Worm (Caenorhabditis elegans) whole organism, L3 larva: ENCODE results near the gene fbxb-11.

Experiments
- R02D3.7 ChIP-seq: fragments of 150-350 bp; optimal IDR thresholded peaks from 2 replicates; lab custom pipeline; 2014; ENCODE audit warnings: missing biosample characterization, missing genetic modification characterization
- ZK546.5 ChIP-seq: sonication (generic microtip); optimal IDR thresholded peaks from 2 replicates; lab custom pipeline; 2017; ENCODE audit warnings: missing biosample characterization, missing genetic modification characterization
- ama-1 ChIP-seq: fragments of 150-350 bp; optimal IDR thresholded peaks from 2 replicates; lab custom pipeline; 2018
- ceh-28 ChIP-seq: fragments of 150-350 bp; optimal IDR thresholded peaks from 2 replicates; lab custom pipeline; 2014; ENCODE audit warnings: missing biosample characterization, missing genetic modification reagents, missing genetic modification characterization
- ceh-9 ChIP-seq: sonication (generic microtip); optimal IDR thresholded peaks from 2 replicates; lab custom pipeline; 2018; ENCODE audit warnings: missing biosample characterization, missing genetic modification characterization
- daf-12 ChIP-seq: fragments of 150-350 bp; optimal IDR thresholded peaks from 2 replicates; lab custom pipeline; 2014; ENCODE audit warnings: missing biosample characterization, missing genetic modification reagents, missing genetic modification characterization
- egl-27 ChIP-seq: sonication (generic microtip); optimal IDR thresholded peaks from 4 replicates; lab custom pipeline; 2017; ENCODE audit warnings: missing biosample characterization, missing genetic modification reagents, missing genetic modification characterization
- egl-5 ChIP-seq: fragments of 150-350 bp; optimal IDR thresholded peaks from 2 replicates; lab custom pipeline; 2017; ENCODE audit warnings: missing biosample characterization, missing genetic modification reagents, missing genetic modification characterization, inconsistent platforms
- elt-3 ChIP-seq, 3 experiments: fragments of 150-350 bp in 1 of 3; sonication (generic microtip) in 2 of 3; optimal IDR thresholded peaks; 2 replicates in 2 of 3; 4 replicates in 1 of 3; lab custom pipeline; 2014 to 2017; ENCODE audit warnings: missing biosample characterization in 3 of 3, missing genetic modification characterization in 3 of 3
- eor-1 ChIP-seq, 2 experiments: fragments of 150-350 bp; optimal IDR thresholded peaks; 2 replicates each; lab custom pipeline; 2014 to 2018; ENCODE audit warnings: missing biosample characterization in 2 of 2, missing genetic modification characterization in 2 of 2
- fkh-10 ChIP-seq: sonication (generic microtip); optimal IDR thresholded peaks from 2 replicates; lab custom pipeline; 2017; ENCODE audit warnings: missing biosample characterization, missing genetic modification reagents, missing genetic modification characterization
- fos-1 ChIP-seq: fragments of 150-350 bp; optimal IDR thresholded peaks from 2 replicates; lab custom pipeline; 2014; ENCODE audit warnings: missing biosample characterization, missing genetic modification characterization
- lin-15B ChIP-seq: fragments of 150-350 bp; optimal IDR thresholded peaks from 2 replicates; lab custom pipeline; 2014; ENCODE audit warnings: missing biosample characterization, missing genetic modification characterization
- lin-39 ChIP-seq: fragments of 150-350 bp; optimal IDR thresholded peaks from 2 replicates; lab custom pipeline; 2018; ENCODE audit warnings: missing biosample characterization, missing genetic modification reagents, missing genetic modification characterization
- mdl-1 ChIP-seq: fragments of 150-350 bp; optimal IDR thresholded peaks from 2 replicates; lab custom pipeline; 2014; ENCODE audit warnings: missing biosample characterization, missing genetic modification characterization
- nfya-1 ChIP-seq: sonication (generic microtip); optimal IDR thresholded peaks from 2 replicates; lab custom pipeline; 2017; ENCODE audit warnings: missing genetic modification characterization, mild to moderate bottlenecking, missing compliant biosample characterization, antibody characterized with exemption, moderate library complexity; ENCODE audit not compliant: insufficient read depth
- nhr-11 ChIP-seq: fragments of 150-350 bp; optimal IDR thresholded peaks from 2 replicates; lab custom pipeline; 2014; ENCODE audit warnings: missing biosample characterization, missing genetic modification characterization
- nhr-12 ChIP-seq: fragments of 150-350 bp; optimal IDR thresholded peaks from 2 replicates; lab custom pipeline; 2014; ENCODE audit warnings: missing biosample characterization, missing genetic modification characterization
- nhr-23 ChIP-seq: fragments of 150-350 bp; optimal IDR thresholded peaks from 2 replicates; lab custom pipeline; 2014; ENCODE audit warnings: missing biosample characterization, missing genetic modification reagents, missing genetic modification characterization
- nhr-237 ChIP-seq: fragments of 150-350 bp; optimal IDR thresholded peaks from 2 replicates; lab custom pipeline; 2014; ENCODE audit warnings: missing biosample characterization, missing genetic modification characterization
- nhr-43 ChIP-seq: sonication (generic microtip); optimal IDR thresholded peaks from 2 replicates; lab custom pipeline; 2016; ENCODE audit warnings: mild to moderate bottlenecking, missing genetic modification characterization, missing compliant biosample characterization; ENCODE audit not compliant: poor library complexity, severe bottlenecking
- nhr-67 ChIP-seq: fragments of 150-350 bp; optimal IDR thresholded peaks from 2 replicates; lab custom pipeline; 2014; ENCODE audit warnings: missing biosample characterization, missing genetic modification characterization
- nhr-76 ChIP-seq: fragments of 150-350 bp; sonication (generic microtip); optimal IDR thresholded peaks from 5 replicates; lab custom pipeline; 2014; ENCODE audit warnings: missing biosample characterization, missing genetic modification characterization
- nhr-77 ChIP-seq: fragments of 150-350 bp; optimal IDR thresholded peaks from 2 replicates; lab custom pipeline; 2014; ENCODE audit warnings: missing biosample characterization, missing genetic modification characterization
- pha-4 ChIP-seq: fragments of 150-350 bp; optimal IDR thresholded peaks from 2 replicates; lab custom pipeline; 2014; ENCODE audit warnings: missing biosample characterization, missing genetic modification reagents, missing genetic modification characterization
- pqm-1 ChIP-seq: fragments of 150-350 bp; optimal IDR thresholded peaks from 2 replicates; lab custom pipeline; 2017; ENCODE audit warnings: missing biosample characterization, missing genetic modification characterization, inconsistent platforms
- sea-2 ChIP-seq: fragments of 150-350 bp; sonication (generic microtip); optimal IDR thresholded peaks from 4 replicates; lab custom pipeline; 2014; ENCODE audit warnings: missing biosample characterization, missing genetic modification reagents, missing genetic modification characterization
- snpc-4 ChIP-seq: fragments of 150-350 bp; optimal IDR thresholded peaks from 2 replicates; lab custom pipeline; 2014; ENCODE audit warnings: missing biosample characterization, missing genetic modification characterization
- tbx-2 ChIP-seq: sonication (generic microtip); optimal IDR thresholded peaks from 2 replicates; lab custom pipeline; 2016; ENCODE audit warnings: mild to moderate bottlenecking, missing genetic modification characterization, missing compliant biosample characterization
- unc-39 ChIP-seq: sonication (generic microtip); optimal IDR thresholded peaks from 4 replicates; lab custom pipeline; 2017; ENCODE audit warnings: missing biosample characterization, missing genetic modification characterization
- unc-62 ChIP-seq: fragments of 150-350 bp; sonication (generic microtip); optimal IDR thresholded peaks from 4 replicates; lab custom pipeline; 2014; ENCODE audit warnings: missing biosample characterization, missing genetic modification reagents, missing genetic modification characterization
- ztf-11 ChIP-seq: fragments of 150-350 bp; optimal IDR thresholded peaks from 2 replicates; lab custom pipeline; 2014; ENCODE audit warnings: missing biosample characterization, missing genetic modification characterization
- ztf-4 ChIP-seq: fragments of 150-350 bp; optimal IDR thresholded peaks from 2 replicates; lab custom pipeline; 2014; ENCODE audit warnings: missing biosample characterization, missing genetic modification characterization

Gene fbxb-11

DNA sequence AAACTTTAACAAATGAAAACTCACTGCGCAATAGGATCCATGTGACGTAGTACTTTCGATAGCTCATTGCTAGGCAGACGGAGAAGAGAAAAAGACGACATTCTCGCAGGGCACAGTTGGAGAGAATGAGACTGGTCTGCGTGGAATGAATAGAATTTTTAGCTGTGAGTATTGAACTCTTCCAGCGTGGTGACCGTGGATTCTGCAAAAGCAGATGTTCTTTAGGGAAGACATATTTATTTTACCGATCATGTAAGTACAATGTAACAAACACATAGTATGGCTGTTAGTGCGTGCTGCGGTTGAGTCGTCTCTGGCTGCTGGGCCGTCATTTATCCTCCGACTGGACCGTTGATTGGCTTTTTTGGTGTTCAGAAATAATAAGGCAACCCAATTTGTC, 28.6 kb downstream of the fbxb-11 start, which contains the start of gene F36H5.9:
F36H5.9 (minus strand) TSS at position 101 of the 400 bp plus-strand sequence.
- TF ChIP-seq nhr-77 (tag; lab: Kevin White, UChicago) (no peak), fkh-10 (no peak), pqm-1 (tag; lab: Kevin White, UChicago) (no peak), R02D3.7 (tag; lab: Kevin White, UChicago) (no peak), ceh-28 (no peak), tbx-2 (tag; lab: Kevin White, UChicago) (no peak), ceh-9 (tag; lab: Kevin White, UChicago) (no peak), ZK546.5 (tag; lab: Kevin White, UChicago) (no peak), lin-39 (no peak), snpc-4 (no peak), egl-5 (tag; lab: Kevin White, UChicago) (no peak), unc-62 (GFP tag; lab: Kevin White, UChicago) (no peak), nhr-11 (tag; lab: Kevin White, UChicago) (no peak), egl-27 (no peak), pha-4 (tag; lab: Kevin White, UChicago) (no peak), fos-1 (tag; lab: Kevin White, UChicago) (no peak), nhr-43 (tag; lab: Kevin White, UChicago) (no peak)

DNA sequence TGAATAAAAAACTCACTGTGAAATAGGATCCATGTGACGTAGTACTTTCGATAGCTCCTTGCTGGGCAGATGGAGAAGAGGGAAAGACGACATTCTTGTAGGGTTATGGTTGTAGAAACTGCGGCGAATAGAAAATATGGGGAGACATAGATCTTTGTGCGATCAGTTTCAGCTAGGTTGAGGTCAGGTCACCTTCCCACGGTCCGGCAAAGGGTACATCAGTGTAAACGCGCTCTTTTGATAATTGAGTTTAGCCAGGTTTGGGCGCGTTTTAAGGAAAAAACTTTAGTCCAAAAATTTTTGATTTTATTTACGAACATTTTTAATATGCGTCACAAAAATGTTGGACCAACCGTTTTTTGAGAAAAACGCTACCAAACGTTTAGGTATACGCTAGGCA, 31.7 kb downstream of the fbxb-11 start, which contains the start of gene F36H5.17:
F36H5.17 (minus strand) TSS at position 101 of the 400 bp plus-strand sequence.
- TF ChIP-seq nfya-1 (tag; lab: Kevin White, UChicago): no peak
- no peak for TF ChIP-seq ZK546.5 (tag; lab: Kevin White, UChicago)
- no peak for TF ChIP-seq ceh-9 (tag; lab: Kevin White, UChicago)
- no peak for TF ChIP-seq lin-15B (tag; lab: Kevin White, UChicago)
- no peak for TF ChIP-seq sea-2 (GFP tag; lab: Kevin White, UChicago)
- TF ChIP-seq nhr-11 (tag; lab: Kevin White, UChicago): no peak
- no peak for TF ChIP-seq nhr-76 (tag; lab: Kevin White, UChicago)
- no peak for TF ChIP-seq elt-3 (tag; optimal IDR thresholded peaks at IDR 0.05; lab: Kevin White, UChicago)
- no peak for TF ChIP-seq mdl-1 (tag; lab: Kevin White, UChicago)
- no peak for TF ChIP-seq egl-27
- TF ChIP-seq pha-4 (tag; lab: Kevin White, UChicago): no peak
- TF ChIP-seq pqm-1 (tag; lab: Kevin White, UChicago): no peak
- TF ChIP-seq unc-62 (GFP tag; lab: Kevin White, UChicago): no peak
- no peak for TF ChIP-seq egl-5 (tag; lab: Kevin White, UChicago)
- TF ChIP-seq lin-39: no peak
- no peak for TF ChIP-seq nhr-67 (tag; lab: Kevin White, UChicago)
- TF ChIP-seq ama-1: no peak

DNA sequence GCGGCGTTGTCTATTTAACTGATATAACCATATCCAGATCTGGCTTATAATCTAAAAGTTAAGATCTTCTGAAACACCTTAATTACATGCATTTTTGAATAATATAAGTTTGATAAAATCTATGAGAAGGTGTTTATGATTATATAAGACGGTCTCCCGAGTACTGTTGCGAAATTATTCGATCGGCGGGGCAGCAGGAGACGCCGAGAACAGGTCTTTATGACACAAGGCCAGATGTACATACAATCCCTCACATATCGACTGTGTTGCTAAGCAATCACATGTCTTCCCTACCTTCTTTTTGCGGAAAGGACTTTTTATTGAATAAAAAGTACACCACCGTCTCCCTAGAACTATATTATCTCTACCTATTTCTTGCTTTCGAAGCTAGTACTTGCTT, 32.2 kb downstream of the fbxb-11 start, which contains the start of gene fbxb-53:
fbxb-53 (plus strand) TSS at position 301 of the 400 bp plus-strand sequence.
- no peak for TF ChIP-seq eor-1 (tag; optimal IDR thresholded peaks at IDR 0.05; lab: Kevin White, UChicago)
- no peak for TF ChIP-seq daf-12 (tag; lab: Kevin White, UChicago)
- TF ChIP-seq nhr-12 (tag; lab: Kevin White, UChicago): no peak

DNA sequence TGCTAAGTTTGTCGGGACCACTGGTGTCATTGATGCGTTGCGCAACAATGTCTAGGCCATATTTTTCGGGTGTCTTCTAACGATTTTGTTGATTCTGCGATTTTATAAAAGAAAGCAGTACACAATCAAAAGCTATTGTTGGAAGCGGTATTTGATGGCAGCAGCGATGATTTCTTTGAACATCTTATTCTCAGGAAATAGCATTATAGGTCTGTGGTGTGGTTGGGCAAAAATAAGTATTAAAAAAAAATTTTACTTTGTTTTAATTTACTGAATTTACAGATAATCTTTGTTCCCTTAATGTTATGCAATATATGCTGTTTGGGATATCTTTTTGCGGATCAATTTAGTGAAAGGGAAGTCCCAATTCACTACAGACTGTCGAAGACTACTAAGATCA, 32.6 kb downstream of the fbxb-11 start, which contains the start of gene F36H5.10:
F36H5.10 (plus strand) TSS at position 301 of the 400 bp plus-strand sequence.
- TF ChIP-seq ama-1: no peak
- no peak for TF ChIP-seq nhr-23 (tag; lab: Kevin White, UChicago)
- no peak for TF ChIP-seq pqm-1 (tag; lab: Kevin White, UChicago)

DNA sequence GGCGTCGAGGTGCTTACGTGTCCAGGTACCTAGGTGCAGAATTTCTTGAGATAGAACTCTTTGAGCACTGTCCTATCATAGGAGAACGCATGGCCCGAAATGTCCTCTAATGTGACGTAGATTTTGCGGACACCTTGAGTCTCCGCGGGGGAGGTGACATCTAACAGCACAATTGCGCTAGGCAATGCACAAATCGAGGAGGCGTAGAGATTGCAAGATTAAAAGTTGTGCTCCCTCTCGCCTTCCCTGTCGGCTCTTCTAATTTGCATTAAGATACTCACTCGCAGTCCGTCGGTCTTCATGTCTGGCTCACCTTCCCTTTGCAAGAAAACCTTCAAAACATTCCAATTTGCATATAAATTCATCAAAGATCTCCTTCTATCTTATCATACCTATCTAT, 35.2 kb downstream of the fbxb-11 start, which contains the start of gene F36H5.18:
F36H5.18 (plus strand) TSS at position 301 of the 400 bp plus-strand sequence.
- TF ChIP-seq ZK546.5 (tag; lab: Kevin White, UChicago) (no peak), ceh-28 (no peak), daf-12 (tag; lab: Kevin White, UChicago) (no peak), ztf-4 (no peak), egl-27 (no peak), eor-1 (tag; optimal IDR thresholded peaks at IDR 0.05; lab: Kevin White, UChicago) (no peak), ceh-9 (tag; lab: Kevin White, UChicago) (no peak), nhr-43 (tag; lab: Kevin White, UChicago) (no peak), sea-2 (GFP tag; lab: Kevin White, UChicago) (no peak), egl-5 (tag; lab: Kevin White, UChicago) (no peak), tbx-2 (tag; lab: Kevin White, UChicago) (no peak), unc-39 (tag; lab: Kevin White, UChicago) (no peak), ztf-11 (tag; lab: Kevin White, UChicago) (no peak), pqm-1 (tag; lab: Kevin White, UChicago) (no peak), nhr-237 (tag; lab: Kevin White, UChicago) (no peak), R02D3.7 (tag; lab: Kevin White, UChicago) (no peak), mdl-1 (tag; lab: Kevin White, UChicago) (no peak)
